Worm (Caenorhabditis elegans) whole organism, young adult: Measurements from ENCODE around the gene C33G8.13.
A peak's percentile ranks its signal among the peaks of the same experiment; 100 is the strongest.

ENCODE experiments used
- B0336.3 ChIP-seq: fragments of 200-800 bp; sonication (Bioruptor generic); IDR thresholded peaks from 2 replicates; pipeline ENCODE4 v1.3.6; 2022; ENCODE audit warnings: missing genetic modification characterization, missing compliant biosample characterization
- C06A6.2 ChIP-seq: fragments of 200-800 bp; sonication (Bioruptor generic); conservative IDR thresholded peaks from 2 replicates; pipeline ENCODE4 v1.3.6; 2022; ENCODE audit warnings: missing genetic modification characterization, missing compliant biosample characterization
- F10E7.11 ChIP-seq: sonication (generic microtip); optimal IDR thresholded peaks from 2 replicates; lab custom pipeline; 2017; ENCODE audit warnings: mild to moderate bottlenecking, missing genetic modification characterization, moderate library complexity, missing compliant biosample characterization
- F22D6.2 ChIP-seq: sonication (generic microtip); optimal IDR thresholded peaks from 2 replicates; lab custom pipeline; 2016; ENCODE audit warnings: mild to moderate bottlenecking, missing genetic modification characterization, missing compliant biosample characterization
- F37B4.10 ChIP-seq: fragments of 200-800 bp; sonication (Bioruptor generic); IDR thresholded peaks from 2 replicates; pipeline ENCODE4 v1.3.6; 2022; ENCODE audit warnings: missing genetic modification characterization, missing compliant biosample characterization
- F49E8.2 ChIP-seq: sonication (generic microtip); optimal IDR thresholded peaks from 3 replicates; lab custom pipeline; 2017; ENCODE audit warnings: missing genetic modification characterization, mild to moderate bottlenecking, missing compliant biosample characterization, antibody characterized with exemption, moderate library complexity; ENCODE audit not compliant: insufficient read depth
- F57C9.4 ChIP-seq: sonication (generic microtip); optimal IDR thresholded peaks from 2 replicates; lab custom pipeline; 2017; ENCODE audit warnings: mild to moderate bottlenecking, missing genetic modification characterization, missing compliant biosample characterization
- Y53F4B.3 ChIP-seq: fragments of 200-800 bp; sonication (Bioruptor generic); IDR thresholded peaks from 2 replicates; pipeline ENCODE4 v1.3.6; 2022; ENCODE audit warnings: missing genetic modification reagents, missing genetic modification characterization, missing compliant biosample characterization
- Y95B8A.8 ChIP-seq: fragments of 200-800 bp; sonication (Bioruptor generic); IDR thresholded peaks from 2 replicates; pipeline ENCODE4 v1.3.6; 2022; ENCODE audit warnings: missing genetic modification reagents, missing genetic modification characterization, missing compliant biosample characterization
- akir-1 ChIP-seq: fragments of 200-800 bp; sonication (Bioruptor generic); optimal IDR thresholded peaks from 2 replicates; lab custom pipeline; 2018; ENCODE audit warnings: mild to moderate bottlenecking, missing genetic modification characterization, moderate library complexity, missing compliant biosample characterization
- athp-1 ChIP-seq: sonication (generic microtip); optimal IDR thresholded peaks from 2 replicates; lab custom pipeline; 2017; ENCODE audit warnings: mild to moderate bottlenecking, missing genetic modification characterization, missing compliant biosample characterization
- attf-6 ChIP-seq: fragments of 200-800 bp; sonication (Bioruptor generic); IDR thresholded peaks from 2 replicates; pipeline ENCODE4 v1.3.6; 2022; ENCODE audit warnings: missing genetic modification reagents, missing genetic modification characterization, missing compliant biosample characterization
- ccch-3 ChIP-seq: fragments of 200-800 bp; sonication (Bioruptor generic); optimal IDR thresholded peaks from 2 replicates; lab custom pipeline; 2018; ENCODE audit warnings: mild to moderate bottlenecking, missing genetic modification characterization, missing compliant biosample characterization
- cebp-1 ChIP-seq, 2 experiments: fragments of 200-800 bp in 1 of 2; sonication (Bioruptor generic) in 1 of 2; sonication (generic microtip) in 1 of 2; IDR thresholded peaks in 1 of 2; optimal IDR thresholded peaks in 1 of 2; 2 replicates each; pipeline versions ENCODE4 v1.3.6 to Lab custom; 2017 to 2022; ENCODE audit warnings: missing compliant biosample characterization in 2 of 2, missing genetic modification characterization in 2 of 2, mild to moderate bottlenecking in 1 of 2, missing genetic modification reagents in 1 of 2, moderate library complexity in 1 of 2
- ceh-27 ChIP-seq: fragments of 200-800 bp; sonication (Bioruptor generic); optimal IDR thresholded peaks from 2 replicates; lab custom pipeline; 2018; ENCODE audit warnings: mild to moderate bottlenecking, missing genetic modification characterization, moderate library complexity, missing compliant biosample characterization
- ceh-58 ChIP-seq: fragments of 200-800 bp; sonication (Bioruptor generic); IDR thresholded peaks from 2 replicates; pipeline ENCODE4 v1.3.6; 2022; ENCODE audit warnings: missing genetic modification characterization, missing compliant biosample characterization
- chd-7 ChIP-seq: sonication (generic microtip); optimal IDR thresholded peaks from 2 replicates; lab custom pipeline; 2016; ENCODE audit warnings: mild to moderate bottlenecking, missing genetic modification characterization, moderate library complexity, missing compliant biosample characterization
- dox-1 ChIP-seq: fragments of 200-800 bp; sonication (Bioruptor generic); IDR thresholded peaks from 2 replicates; pipeline ENCODE4 v1.3.6; 2022; ENCODE audit warnings: missing genetic modification reagents, missing genetic modification characterization, missing compliant biosample characterization
- egrh-3 ChIP-seq: fragments of 200-800 bp; sonication (Bioruptor generic); IDR thresholded peaks from 2 replicates; pipeline ENCODE4 v1.3.6; 2022; ENCODE audit warnings: missing genetic modification reagents, missing genetic modification characterization, missing compliant biosample characterization
- ekl-4 ChIP-seq: fragments of 200-800 bp; sonication (Bioruptor generic); IDR thresholded peaks from 2 replicates; pipeline ENCODE4 v1.3.6; 2022; ENCODE audit warnings: missing genetic modification reagents, missing genetic modification characterization, missing compliant biosample characterization
- fkh-3 ChIP-seq: sonication (generic microtip); optimal IDR thresholded peaks from 2 replicates; lab custom pipeline; 2016; ENCODE audit warnings: mild to moderate bottlenecking, missing genetic modification characterization, missing compliant biosample characterization
- hsf-1 ChIP-seq: fragments of 200-800 bp; sonication (Bioruptor generic); IDR thresholded peaks from 2 replicates; pipeline ENCODE4 v1.3.6; 2022; ENCODE audit warnings: missing genetic modification reagents, missing genetic modification characterization, missing compliant biosample characterization
- lag-1 ChIP-seq: fragments of 200-800 bp; sonication (Bioruptor generic); IDR thresholded peaks from 2 replicates; pipeline ENCODE4 v1.3.6; 2022; ENCODE audit warnings: missing genetic modification reagents, missing genetic modification characterization, missing compliant biosample characterization
- lin-35 ChIP-seq, 3 experiments: fragments of 150-350 bp in 2 of 3; sonication (generic microtip) in 1 of 3; optimal IDR thresholded peaks; 2 replicates each; lab custom pipeline; 2014 to 2018; ENCODE audit warnings: missing biosample characterization in 3 of 3, missing genetic modification characterization in 3 of 3, missing genetic modification reagents in 3 of 3
- lin-54 ChIP-seq: fragments of 200-800 bp; sonication (Bioruptor generic); optimal IDR thresholded peaks from 2 replicates; lab custom pipeline; 2018; ENCODE audit warnings: mild to moderate bottlenecking, missing genetic modification characterization, missing compliant biosample characterization
- lsl-1 ChIP-seq: fragments of 200-800 bp; sonication (Bioruptor generic); optimal IDR thresholded peaks from 2 replicates; lab custom pipeline; 2018; ENCODE audit warnings: mild to moderate bottlenecking, missing genetic modification characterization, moderate library complexity, missing compliant biosample characterization
- madf-6 ChIP-seq: fragments of 200-800 bp; sonication (Bioruptor generic); IDR thresholded peaks from 2 replicates; pipeline ENCODE4 v1.3.6; 2022; ENCODE audit warnings: missing genetic modification reagents, missing genetic modification characterization, missing compliant biosample characterization
- mel-28 ChIP-seq: sonication (generic microtip); optimal IDR thresholded peaks from 2 replicates; lab custom pipeline; 2016; ENCODE audit warnings: borderline replicate concordance, mild to moderate bottlenecking, missing genetic modification characterization, missing compliant biosample characterization
- nhr-120 ChIP-seq: fragments of 200-800 bp; sonication (Bioruptor generic); IDR thresholded peaks from 2 replicates; pipeline ENCODE4 v1.3.6; 2022; ENCODE audit warnings: missing genetic modification characterization, missing compliant biosample characterization
- pha-4 ChIP-seq: fragments of 150-350 bp; sonication (generic microtip); optimal IDR thresholded peaks from 2 replicates; lab custom pipeline; 2014; ENCODE audit warnings: missing biosample characterization, missing genetic modification reagents, missing genetic modification characterization
- repo-1 ChIP-seq: sonication (generic microtip); optimal IDR thresholded peaks from 2 replicates; lab custom pipeline; 2017; ENCODE audit warnings: mild to moderate bottlenecking, missing genetic modification characterization, missing compliant biosample characterization
- rpc-1 ChIP-seq, 2 experiments: fragments of 150-350 bp in 1 of 2; sonication (generic microtip) in 1 of 2; optimal IDR thresholded peaks; 2 replicates each; lab custom pipeline; 2014 to 2018; ENCODE audit warnings: missing biosample characterization in 1 of 2, missing genetic modification characterization in 1 of 2, missing genetic modification reagents in 1 of 2, missing genotype in 1 of 2
- tbp1 ChIP-seq: fragments of 200-800 bp; sonication (Bioruptor generic); optimal IDR thresholded peaks from 2 replicates; lab custom pipeline; 2018; ENCODE audit warnings: mild to moderate bottlenecking, missing genetic modification characterization, missing compliant biosample characterization
- ztf-26 ChIP-seq: sonication (generic microtip); optimal IDR thresholded peaks from 2 replicates; lab custom pipeline; 2017; ENCODE audit warnings: missing genetic modification characterization, missing compliant biosample characterization
- ztf-28 ChIP-seq: fragments of 200-800 bp; sonication (Bioruptor generic); IDR thresholded peaks from 2 replicates; pipeline ENCODE4 v1.3.6; 2022; ENCODE audit warnings: missing genetic modification reagents, missing genetic modification characterization, missing compliant biosample characterization

C33G8.13 gene

DNA sequence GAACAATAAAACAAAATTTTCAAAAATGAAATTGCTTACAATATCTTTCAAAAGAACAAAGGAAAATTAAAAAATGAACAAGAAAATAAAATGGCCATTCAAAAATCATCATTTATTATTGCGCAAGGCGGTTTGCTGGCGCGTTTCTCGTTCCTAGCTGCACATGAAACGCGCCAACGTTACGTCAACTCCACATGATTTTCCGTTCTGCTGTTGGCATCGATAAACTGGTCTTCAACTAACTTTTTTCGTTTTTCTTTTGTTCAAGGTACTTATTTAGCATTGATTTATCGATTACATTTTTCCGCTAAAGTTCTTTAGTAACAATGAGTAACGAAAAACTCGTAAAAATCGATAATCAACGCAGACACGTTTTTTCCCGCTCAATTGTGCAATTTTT is 44.6 kb upstream of the C33G8.13 start, which contains the start of the genes Y57E12AL.6 and Y57E12AL.1 (continued):
- TF ChIP-seq dox-1 (peak; percentile 87), cebp-1 (GFP tag; IDR thresholded peaks at IDR 0.05; lab: Robert Waterston, UW) (0 out of 2 replicates have a peak, but pooled peaks have one; percentile 37), cebp-1 (tag; optimal IDR thresholded peaks at IDR 0.05; lab: Kevin White, UChicago) (peak; percentile 85), athp-1 (tag; lab: Kevin White, UChicago) (peak; percentile 33), lin-54 (GFP tag; lab: Kevin White, UChicago) (peak; percentile 82), ztf-26 (tag; lab: Kevin White, UChicago) (peak; percentile 55), madf-6 (GFP tag; lab: Robert Waterston, UW) (peak; percentile 69), C06A6.2 (0 out of 2 replicates have a peak, but pooled peaks have one; percentile 45), lsl-1 (peak; percentile 56), B0336.3 (GFP tag; lab: Robert Waterston, UW) (peak; percentile 65; the same call in 1 of the 2 replicates), ztf-28 (no peak), akir-1 (GFP tag; lab: Kevin White, UChicago) (no peak), ceh-58 (GFP tag; lab: Robert Waterston, UW) (no peak), Y95B8A.8 (GFP tag; lab: Robert Waterston, UW) (no peak), repo-1 (tag; lab: Kevin White, UChicago) (peak; percentile 48), mel-28 (tag; lab: Kevin White, UChicago) (peak; percentile 16), F37B4.10 (GFP tag; lab: Robert Waterston, UW) (no peak), lag-1 (no peak), attf-6 (GFP tag; lab: Robert Waterston, UW) (no peak), Y53F4B.3 (GFP tag; lab: Robert Waterston, UW) (no peak), rpc-1 (optimal IDR thresholded peaks at IDR 0.05; lab: Kevin White, UChicago) (no peak), rpc-1 (tag; optimal IDR thresholded peaks at IDR 0.05; lab: Kevin White, UChicago) (no peak), fkh-3 (tag; lab: Kevin White, UChicago) (no peak), ceh-27 (GFP tag; lab: Kevin White, UChicago) (no peak), F49E8.2 (tag; lab: Kevin White, UChicago) (no peak), chd-7 (tag; lab: Kevin White, UChicago) (no peak), pha-4 (tag; lab: Kevin White, UChicago) (peak; percentile 38), F22D6.2 (no peak), ccch-3 (GFP tag; lab: Kevin White, UChicago) (no peak), tbp1 (GFP tag; lab: Kevin White, UChicago) (peak; percentile 46), lin-35 (GFP tag; optimal IDR thresholded peaks at IDR 0.05; lab: Kevin White, UChicago) (peak; percentile 54 to 81 (median 55))

- TF ChIP-seq F57C9.4 (tag; lab: Kevin White, UChicago) (no peak), ekl-4 (GFP tag; lab: Robert Waterston, UW) (peak; percentile 13; the same call in 1 of the 2 replicates), lin-54 (GFP tag; lab: Kevin White, UChicago) (peak; percentile 18), hsf-1 (GFP tag; lab: Robert Waterston, UW) (0 out of 2 replicates have a peak, but pooled peaks have one; percentile 31), nhr-120 (GFP tag; lab: Robert Waterston, UW) (no peak), egrh-3 (GFP tag; lab: Robert Waterston, UW) (no peak), B0336.3 (GFP tag; lab: Robert Waterston, UW) (peak; percentile 53), F10E7.11 (tag; lab: Kevin White, UChicago) (no peak), madf-6 (GFP tag; lab: Robert Waterston, UW) (peak; percentile 51; the same call in 1 of the 2 replicates)
- TF ChIP-seq, all 124 proteins: peak for 5
These were observed 43.6 kb upstream of the C33G8.13 start, which contains the start of gene mdt-6 for ce11 chrV:7059350-7059749. TSS of gene mdt-6 (minus strand) at chrV:7059624.
